Worm (Caenorhabditis elegans): ENCODE results near the gene clp-1.

The clp-1 gene

ce11 chrIII:7981233-7981632 is 1.5 kb downstream of the clp-1 start:
- TF ChIP-seq C34F6.9 (tag; optimal IDR thresholded peaks at IDR 0.05) (no peak), fos-1 (tag; optimal IDR thresholded peaks at IDR 0.05) (no peak), ceh-16 (tag; optimal IDR thresholded peaks at IDR 0.05) (no peak), nhr-21 (tag; optimal IDR thresholded peaks at IDR 0.05) (no peak), F13H6.1 (tag; optimal IDR thresholded peaks at IDR 0.05) (no peak), elt-3 (tag; optimal IDR thresholded peaks at IDR 0.05) (no peak), snpc-4 (tag; optimal IDR thresholded peaks at IDR 0.05) (no peak), peb-1 (tag; optimal IDR thresholded peaks at IDR 0.05) (no peak), ama-1 (optimal IDR thresholded peaks at IDR 0.05) (no peak), sma-9 (GFP tag; optimal IDR thresholded peaks at IDR 0.05) (no peak), sma-9 (tag; optimal IDR thresholded peaks at IDR 0.05) (no peak), lin-13 (GFP tag; optimal IDR thresholded peaks at IDR 0.05) (no peak), lsy-2 (tag; optimal IDR thresholded peaks at IDR 0.05) (no peak), lin-11 (tag; optimal IDR thresholded peaks at IDR 0.05) (no peak), unc-55 (GFP tag; optimal IDR thresholded peaks at IDR 0.05) (no peak), nhr-6 (tag; optimal IDR thresholded peaks at IDR 0.05) (no peak), Y55F3AM.14 (GFP tag; optimal IDR thresholded peaks at IDR 0.05) (no peak), nhr-129 (tag; optimal IDR thresholded peaks at IDR 0.05) (no peak), nhr-11 (tag; optimal IDR thresholded peaks at IDR 0.05) (no peak), ztf-11 (tag; optimal IDR thresholded peaks at IDR 0.05) (no peak), gmeb-1 (tag; optimal IDR thresholded peaks at IDR 0.05) (no peak)

DNA sequence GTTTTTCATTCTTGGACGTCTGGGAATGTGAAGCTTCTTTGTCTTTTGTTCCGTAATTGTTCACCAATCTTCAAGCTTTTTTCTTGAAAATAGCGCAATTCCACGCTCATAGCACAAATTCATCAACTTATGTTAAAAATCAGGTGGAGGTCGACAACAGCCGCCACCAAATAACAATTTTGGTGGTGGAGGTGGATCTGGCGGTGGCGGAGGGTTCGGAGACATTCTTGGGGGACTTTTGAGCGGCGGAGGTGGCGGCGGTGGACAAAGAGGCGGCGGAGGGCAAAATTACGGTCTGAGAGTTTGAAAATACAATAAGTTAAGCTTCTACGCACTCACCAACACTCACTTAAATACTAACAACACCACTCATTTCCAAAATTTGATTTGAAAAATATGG is 2.2 kb downstream of the clp-1 start:
- TF ChIP-seq nhr-23 (tag; optimal IDR thresholded peaks at IDR 0.05) (no peak), sem-4 (tag; optimal IDR thresholded peaks at IDR 0.05) (no peak)

DNA sequence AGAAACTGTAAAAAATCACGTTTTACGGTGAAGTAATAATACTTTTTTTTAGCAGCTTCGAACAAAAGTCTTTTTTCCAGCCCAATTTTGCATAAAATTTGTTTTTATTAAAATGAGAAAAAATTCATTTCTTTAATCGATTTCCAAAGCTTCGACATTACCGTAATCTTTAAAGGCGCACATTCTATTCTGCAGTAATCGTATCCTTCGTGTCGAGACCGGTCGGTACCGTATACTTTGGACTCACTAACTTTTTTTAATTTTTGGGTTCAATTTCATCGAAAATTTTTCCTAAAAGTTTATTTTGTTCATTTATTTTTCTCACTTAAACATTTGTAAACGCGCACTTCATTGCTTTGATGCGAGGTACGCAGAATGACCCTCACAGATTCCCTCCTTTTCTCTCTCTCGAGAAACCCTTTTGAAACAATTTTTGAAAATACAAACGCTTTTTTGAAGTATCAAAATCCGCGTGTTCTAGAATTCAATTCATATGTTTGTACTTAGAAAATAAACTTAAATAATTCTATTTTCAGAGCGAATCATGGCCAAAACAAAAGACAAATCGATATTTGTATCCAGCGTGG is 6.9 kb downstream of the clp-1 start, which contains the start of gene hrpk-2:
TSS of gene hrpk-2 (plus strand) at position 537 of the 587 bp plus-strand sequence.
- no peak for TF ChIP-seq ama-1 (optimal IDR thresholded peaks at IDR 0.05)
- no peak for TF ChIP-seq elt-3 (tag; optimal IDR thresholded peaks at IDR 0.05)
- TF ChIP-seq unc-55 (GFP tag; optimal IDR thresholded peaks at IDR 0.05): no peak
- TF ChIP-seq nhr-25 (tag; optimal IDR thresholded peaks at IDR 0.05): no peak
- TF ChIP-seq mab-5 (tag; optimal IDR thresholded peaks at IDR 0.05): no peak
- TF ChIP-seq nhr-10 (tag; optimal IDR thresholded peaks at IDR 0.05): no peak
- no peak for TF ChIP-seq gmeb-1 (tag; optimal IDR thresholded peaks at IDR 0.05)
- no peak for TF ChIP-seq alr-1 (tag; optimal IDR thresholded peaks at IDR 0.05)
- no peak for TF ChIP-seq Y55F3AM.14 (GFP tag; optimal IDR thresholded peaks at IDR 0.05)
- no peak for TF ChIP-seq F13H6.1 (tag; optimal IDR thresholded peaks at IDR 0.05)
- no peak for TF ChIP-seq skn-1 (tag; optimal IDR thresholded peaks at IDR 0.05)
- no peak for TF ChIP-seq lsy-2 (tag; optimal IDR thresholded peaks at IDR 0.05)
- no peak for TF ChIP-seq ceh-16 (tag; optimal IDR thresholded peaks at IDR 0.05)
- no peak for TF ChIP-seq ztf-4 (tag; optimal IDR thresholded peaks at IDR 0.05)
- no peak for TF ChIP-seq nhr-237 (tag; optimal IDR thresholded peaks at IDR 0.05)

ce11 chrIII:7996353-7996752 is 16.6 kb downstream of the clp-1 start, which contains the start of gene npr-17:
Gene npr-17 (minus strand): TSS chrIII:7996453.
- no peak for TF ChIP-seq peb-1 (tag; optimal IDR thresholded peaks at IDR 0.05)
- TF ChIP-seq dmd-4 (tag; optimal IDR thresholded peaks at IDR 0.05): no peak
- no peak for TF ChIP-seq crh-2 (tag; optimal IDR thresholded peaks at IDR 0.05)
- no peak for TF ChIP-seq unc-39 (tag; optimal IDR thresholded peaks at IDR 0.05)
- TF ChIP-seq fos-1 (tag; optimal IDR thresholded peaks at IDR 0.05): no peak
- TF ChIP-seq elt-3 (tag; optimal IDR thresholded peaks at IDR 0.05): no peak
- TF ChIP-seq elt-1 (tag; optimal IDR thresholded peaks at IDR 0.05): no peak
- TF ChIP-seq ztf-11 (tag; optimal IDR thresholded peaks at IDR 0.05): no peak
- no peak for TF ChIP-seq ztf-1 (GFP tag; conservative IDR thresholded peaks at IDR 0.05)
- TF ChIP-seq nhr-21 (tag; optimal IDR thresholded peaks at IDR 0.05): no peak
- no peak for TF ChIP-seq egl-27 (tag; optimal IDR thresholded peaks at IDR 0.05)
- TF ChIP-seq ceh-82 (tag; optimal IDR thresholded peaks at IDR 0.05): no peak
